Worm (Caenorhabditis elegans) whole organism, mixed stage, embryonic: ENCODE data around the gene rme-2.

Source experiments
- bed-3 ChIP-seq: fragments of 200-800 bp; sonication (Bioruptor generic); optimal IDR thresholded peaks from 3 replicates; lab custom pipeline; 2018; ENCODE audit warnings: mild to moderate bottlenecking, missing genetic modification characterization, moderate library complexity, missing compliant biosample characterization
- ceh-43 ChIP-seq: fragments of 200-800 bp; sonication (Bioruptor generic); optimal IDR thresholded peaks from 2 replicates; lab custom pipeline; 2018; ENCODE audit warnings: mild to moderate bottlenecking, missing genetic modification characterization, moderate library complexity, missing compliant biosample characterization
- mab-5 ChIP-seq: fragments of 150-350 bp; optimal IDR thresholded peaks from 2 replicates; lab custom pipeline; 2014; ENCODE audit warnings: missing biosample characterization, missing genetic modification characterization

- TF ChIP-seq bed-3 (GFP tag; lab: Kevin White, UChicago), result no peak
- no peak for TF ChIP-seq ceh-43 (GFP tag; lab: Kevin White, UChicago)
- TF ChIP-seq mab-5 (tag; lab: Kevin White, UChicago), result no peak
These were observed 12.4 kb downstream of the rme-2 start, which contains the start of gene T11F8.12 for ce11 chrIV:5482231-5482630.
